Fruit fly (Drosophila melanogaster) whole organism, prepupa: ENCODE measurements around the gene Pdh.

ENCODE experiments used
- Blimp-1 ChIP-seq: fragments of 200-800 bp; sonication (Bioruptor generic); optimal IDR thresholded peaks from 3 replicates; lab custom pipeline; 2017; ENCODE audit warnings: missing biosample characterization, missing genetic modification characterization, mild to moderate bottlenecking, moderate library complexity, missing genetic modification reagents
- CG10631 ChIP-seq: fragments of 200-800 bp; sonication (Bioruptor generic); optimal IDR thresholded peaks from 2 replicates; lab custom pipeline; 2016; ENCODE audit warnings: missing biosample characterization, missing genetic modification characterization
- CG10669 ChIP-seq: fragments of 200-800 bp; sonication (Bioruptor generic); optimal IDR thresholded peaks from 3 replicates; lab custom pipeline; 2018; ENCODE audit warnings: missing biosample characterization, mild to moderate bottlenecking, missing genetic modification characterization, moderate library complexity
- CG11294 ChIP-seq: fragments of 200-800 bp; sonication (Bioruptor generic); IDR thresholded peaks from 2 replicates; pipeline ENCODE4 v1.3.6; 2022; ENCODE audit warnings: missing biosample characterization, missing genetic modification characterization
- CG11762 ChIP-seq: fragments of 200-800 bp; sonication (Bioruptor generic); optimal IDR thresholded peaks from 3 replicates; lab custom pipeline; 2016; ENCODE audit warnings: missing biosample characterization, missing genetic modification characterization; ENCODE audit not compliant: insufficient read depth
- CG11902 ChIP-seq: fragments of 200-800 bp; sonication (Bioruptor generic); optimal IDR thresholded peaks from 3 replicates; lab custom pipeline; 2016; ENCODE audit warnings: missing biosample characterization, missing genetic modification characterization
- CG15336 ChIP-seq: fragments of 200-800 bp; sonication (Bioruptor generic); IDR thresholded peaks from 2 replicates; pipeline ENCODE4 v1.3.6; 2022; ENCODE audit warnings: missing biosample characterization, missing genetic modification characterization
- CG1621 ChIP-seq: fragments of 200-800 bp; sonication (Bioruptor generic); optimal IDR thresholded peaks from 3 replicates; lab custom pipeline; 2018; ENCODE audit warnings: missing biosample characterization, mild to moderate bottlenecking, missing genetic modification characterization
- CG16779 ChIP-seq: fragments of 200-800 bp; sonication (Bioruptor generic); optimal IDR thresholded peaks from 3 replicates; lab custom pipeline; 2017; ENCODE audit warnings: missing biosample characterization, mild to moderate bottlenecking, missing genetic modification characterization
- CG31627 ChIP-seq: fragments of 200-800 bp; sonication (Bioruptor generic); optimal IDR thresholded peaks from 3 replicates; lab custom pipeline; 2016; ENCODE audit warnings: missing biosample characterization, missing genetic modification characterization
- CG32006 ChIP-seq: fragments of 200-800 bp; sonication (Bioruptor generic); optimal IDR thresholded peaks from 3 replicates; lab custom pipeline; 2017; ENCODE audit warnings: missing biosample characterization, mild to moderate bottlenecking, missing genetic modification characterization
- CG34406 ChIP-seq: fragments of 200-800 bp; sonication (Bioruptor generic); optimal IDR thresholded peaks from 3 replicates; lab custom pipeline; 2016; ENCODE audit warnings: missing biosample characterization, missing genetic modification characterization
- CG3919 ChIP-seq: fragments of 200-800 bp; sonication (Bioruptor generic); optimal IDR thresholded peaks from 3 replicates; lab custom pipeline; 2016; ENCODE audit warnings: missing biosample characterization, missing genetic modification characterization
- CG6163 ChIP-seq: fragments of 200-800 bp; sonication (Bioruptor generic); IDR thresholded peaks from 3 replicates; pipeline ENCODE4 v1.3.6; 2022; ENCODE audit warnings: missing biosample characterization, missing genetic modification characterization
- CG6276 ChIP-seq: fragments of 200-800 bp; sonication (Bioruptor generic); optimal IDR thresholded peaks from 2 replicates; lab custom pipeline; 2017; ENCODE audit warnings: missing biosample characterization, mild to moderate bottlenecking, missing genetic modification characterization
- CG6792 ChIP-seq: fragments of 200-800 bp; sonication (Bioruptor generic); optimal IDR thresholded peaks from 3 replicates; lab custom pipeline; 2016; ENCODE audit warnings: missing biosample characterization, missing genetic modification characterization
- CG6808 ChIP-seq: fragments of 200-800 bp; sonication (Bioruptor generic); optimal IDR thresholded peaks from 3 replicates; lab custom pipeline; 2017; ENCODE audit warnings: missing biosample characterization, missing genetic modification characterization, mild to moderate bottlenecking, moderate library complexity, missing genetic modification reagents
- CG6854 ChIP-seq: fragments of 200-800 bp; sonication (Bioruptor generic); optimal IDR thresholded peaks from 2 replicates; lab custom pipeline; 2017; ENCODE audit warnings: missing biosample characterization, mild to moderate bottlenecking, missing genetic modification characterization
- CG7368 ChIP-seq: fragments of 200-800 bp; sonication (Bioruptor generic); optimal IDR thresholded peaks from 3 replicates; lab custom pipeline; 2016; ENCODE audit warnings: missing biosample characterization, missing genetic modification characterization
- CG8119 ChIP-seq: fragments of 200-800 bp; sonication (Bioruptor generic); IDR thresholded peaks from 3 replicates; pipeline ENCODE4 v1.3.6; 2022; ENCODE audit warnings: missing biosample characterization, missing genetic modification characterization
- CG8319 ChIP-seq: fragments of 200-800 bp; sonication (Bioruptor generic); optimal IDR thresholded peaks from 3 replicates; lab custom pipeline; 2016; ENCODE audit warnings: missing biosample characterization, missing genetic modification characterization
- Eip78C ChIP-seq: fragments of 200-800 bp; sonication (Bioruptor generic); peaks from one replicate; lab custom pipeline; 2016; ENCODE audit warnings: missing biosample characterization, missing genetic modification characterization
- Eip93F ChIP-seq: fragments of 200-800 bp; sonication (Bioruptor generic); optimal IDR thresholded peaks from 2 replicates; lab custom pipeline; 2016; ENCODE audit warnings: missing biosample characterization, mild to moderate bottlenecking, missing genetic modification characterization
- Ets96B ChIP-seq: fragments of 200-800 bp; optimal IDR thresholded peaks from 2 replicates; lab custom pipeline; 2019; ENCODE audit warnings: missing biosample characterization, mild to moderate bottlenecking, missing genetic modification characterization, moderate library complexity
- Hr39 ChIP-seq: fragments of 200-800 bp; sonication (Bioruptor generic); optimal IDR thresholded peaks from 2 replicates; lab custom pipeline; 2016; ENCODE audit warnings: missing biosample characterization, missing genetic modification characterization
- Lpt ChIP-seq: fragments of 200-800 bp; sonication (Bioruptor generic); optimal IDR thresholded peaks from 3 replicates; lab custom pipeline; 2016; ENCODE audit warnings: missing biosample characterization, missing genetic modification characterization
- Met ChIP-seq: fragments of 200-800 bp; sonication (Bioruptor generic); optimal IDR thresholded peaks from 3 replicates; lab custom pipeline; 2016; ENCODE audit warnings: missing biosample characterization, missing genetic modification characterization
- OdsH ChIP-seq: fragments of 200-800 bp; sonication (Bioruptor generic); optimal IDR thresholded peaks from 3 replicates; lab custom pipeline; 2016; ENCODE audit warnings: missing biosample characterization, missing genetic modification characterization
- Sox102F ChIP-seq: fragments of 200-800 bp; sonication (Bioruptor generic); optimal IDR thresholded peaks from 2 replicates; lab custom pipeline; 2016; ENCODE audit warnings: missing biosample characterization, mild to moderate bottlenecking, missing genetic modification characterization
- Sox14 ChIP-seq: fragments of 200-800 bp; sonication (Bioruptor generic); optimal IDR thresholded peaks from 3 replicates; lab custom pipeline; 2016; ENCODE audit warnings: missing biosample characterization, missing genetic modification characterization
- Sox15 ChIP-seq: fragments of 200-800 bp; sonication (Bioruptor generic); optimal IDR thresholded peaks from 3 replicates; lab custom pipeline; 2016; ENCODE audit warnings: missing biosample characterization, missing genetic modification characterization
- achi ChIP-seq: fragments of 200-800 bp; sonication (Bioruptor generic); optimal IDR thresholded peaks from 3 replicates; lab custom pipeline; 2016; ENCODE audit warnings: missing biosample characterization, missing genetic modification characterization
- acj6 ChIP-seq: fragments of 200-800 bp; sonication (Bioruptor generic); optimal IDR thresholded peaks from 3 replicates; lab custom pipeline; 2016; ENCODE audit warnings: missing biosample characterization, missing genetic modification characterization
- dsx ChIP-seq: fragments of 200-800 bp; optimal IDR thresholded peaks from 3 replicates; lab custom pipeline; 2019; ENCODE audit warnings: missing biosample characterization, mild to moderate bottlenecking, missing genetic modification characterization, moderate library complexity; ENCODE audit not compliant: poor library complexity, severe bottlenecking
- eg ChIP-seq: fragments of 200-800 bp; sonication (Bioruptor generic); IDR thresholded peaks from 3 replicates; pipeline ENCODE4 v1.3.6; 2022; ENCODE audit warnings: missing biosample characterization, missing genetic modification characterization
- esn ChIP-seq: fragments of 200-800 bp; sonication (Bioruptor generic); optimal IDR thresholded peaks from 2 replicates; lab custom pipeline; 2016; ENCODE audit warnings: missing biosample characterization, mild to moderate bottlenecking, missing genetic modification characterization, moderate library complexity
- fd85E ChIP-seq: fragments of 200-800 bp; sonication (Bioruptor generic); optimal IDR thresholded peaks from 3 replicates; lab custom pipeline; 2016; ENCODE audit warnings: missing biosample characterization, missing genetic modification characterization
- fkh ChIP-seq: fragments of 200-800 bp; sonication (Bioruptor generic); optimal IDR thresholded peaks from 3 replicates; lab custom pipeline; 2017; ENCODE audit warnings: missing biosample characterization, mild to moderate bottlenecking, missing genetic modification characterization, moderate library complexity
- net ChIP-seq: fragments of 200-800 bp; sonication (Bioruptor generic); optimal IDR thresholded peaks from 3 replicates; lab custom pipeline; 2016; ENCODE audit warnings: missing biosample characterization, missing genetic modification characterization
- pdm3 ChIP-seq: fragments of 200-800 bp; sonication (Bioruptor generic); optimal IDR thresholded peaks from 3 replicates; lab custom pipeline; 2016; ENCODE audit warnings: missing biosample characterization, missing genetic modification characterization
- salr ChIP-seq, 2 experiments: fragments of 200-800 bp; sonication (Bioruptor generic); optimal IDR thresholded peaks; 3 replicates each; lab custom pipeline; 2016 to 2018; ENCODE audit warnings: missing biosample characterization in 2 of 2, missing genetic modification characterization in 2 of 2, mild to moderate bottlenecking in 1 of 2
- spab ChIP-seq: fragments of 200-800 bp; sonication (Bioruptor generic); optimal IDR thresholded peaks from 2 replicates; lab custom pipeline; 2017; ENCODE audit warnings: missing biosample characterization, mild to moderate bottlenecking, missing genetic modification characterization, missing genetic modification reagents
- ss ChIP-seq, 2 experiments: fragments of 200-800 bp; sonication (Bioruptor generic); optimal IDR thresholded peaks; 2 replicates in 1 of 2; 3 replicates in 1 of 2; lab custom pipeline; 2017 to 2018; ENCODE audit warnings: mild to moderate bottlenecking in 2 of 2, missing biosample characterization in 2 of 2, missing genetic modification characterization in 2 of 2, moderate library complexity in 1 of 2
- svp ChIP-seq: fragments of 200-800 bp; sonication (Bioruptor generic); peaks from one replicate; lab custom pipeline; 2016; ENCODE audit warnings: missing biosample characterization, missing genetic modification characterization

The Pdh gene

DNA sequence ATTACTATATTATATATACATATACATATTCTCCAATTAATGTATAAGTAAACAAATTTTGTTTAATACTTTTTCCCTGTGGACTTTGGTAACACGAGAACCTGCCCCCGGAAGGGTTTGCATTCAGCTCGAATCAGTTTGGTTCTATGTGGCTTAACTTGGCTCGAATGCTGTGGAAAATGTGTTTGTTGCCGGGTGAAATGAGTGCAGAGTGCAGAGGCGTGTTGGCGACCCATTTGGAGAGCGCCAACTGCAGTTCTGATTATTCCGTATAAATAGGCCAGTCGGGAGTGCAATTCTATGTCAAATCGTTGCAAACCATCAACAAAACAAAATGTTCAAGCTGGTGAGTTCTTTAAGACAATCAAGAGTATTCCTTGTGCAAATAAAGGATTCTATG lies 36.4 kb downstream of the Pdh start, which contains the start of gene Nplp3:
Gene Nplp3 (plus strand): TSS at position 301 of the 400 bp plus-strand sequence.
- TF ChIP-seq Met (GFP tag; lab: Kevin White, UChicago) (no peak), CG11762 (GFP tag; lab: Kevin White, UChicago) (no peak), salr (GFP tag; optimal IDR thresholded peaks at IDR 0.05; lab: Kevin White, UChicago) (no peak)

- TF ChIP-seq CG10669 (GFP tag; lab: Kevin White, UChicago) = no peak
- no peak for TF ChIP-seq CG6854
- no peak for TF ChIP-seq CG34406 (GFP tag; lab: Kevin White, UChicago)
- no peak for TF ChIP-seq CG6276 (GFP tag; lab: Kevin White, UChicago)
- no peak for TF ChIP-seq Eip93F (GFP tag; lab: Kevin White, UChicago)
- no peak for TF ChIP-seq CG31627
- TF ChIP-seq esn (GFP tag; lab: Kevin White, UChicago) = no peak
- peak; percentile 12 for TF ChIP-seq svp (GFP tag; lab: Kevin White, UChicago)
- no peak for TF ChIP-seq CG11902 (GFP tag; lab: Kevin White, UChicago)
- TF ChIP-seq CG8319 (GFP tag; lab: Kevin White, UChicago) = no peak
- no peak for TF ChIP-seq CG10631 (GFP tag; lab: Kevin White, UChicago)
- TF ChIP-seq CG7368 (GFP tag; lab: Kevin White, UChicago) = no peak
- no peak for TF ChIP-seq Blimp-1 (GFP tag; lab: Kevin White, UChicago)
- no peak for TF ChIP-seq OdsH (GFP tag; lab: Kevin White, UChicago)
- TF ChIP-seq CG11294 (GFP tag; lab: Robert Waterston, UW) = no peak
- TF ChIP-seq achi (GFP tag; lab: Kevin White, UChicago) = peak; percentile 8
- TF ChIP-seq CG6792 (GFP tag; lab: Kevin White, UChicago) = no peak
Measured at dm6 chr3L:16313985-16314384, 40.1 kb downstream of the Pdh start, which contains the start of gene CG13062. Gene CG13062, plus strand, starts transcription at chr3L:16314285.

dm6 chr3L:16309972-16310371 lies 44.1 kb downstream of the Pdh start:
- no peak for TF ChIP-seq ss (GFP tag; optimal IDR thresholded peaks at IDR 0.05; lab: Kevin White, UChicago)
- peak; percentile 38 for TF ChIP-seq Sox14 (GFP tag; lab: Kevin White, UChicago)
- peak; percentile 56 for TF ChIP-seq Lpt
- TF ChIP-seq net = peak; percentile 29
- TF ChIP-seq CG11294 (GFP tag; lab: Robert Waterston, UW) = peak; percentile 52
- TF ChIP-seq CG6276 (GFP tag; lab: Kevin White, UChicago) = peak; percentile 69
- TF ChIP-seq esn (GFP tag; lab: Kevin White, UChicago) = no peak
- TF ChIP-seq OdsH (GFP tag; lab: Kevin White, UChicago) = peak; percentile 51
- TF ChIP-seq Ets96B (tag; lab: Kevin White, UChicago) = no peak
- peak; percentile 34 for TF ChIP-seq achi (GFP tag; lab: Kevin White, UChicago)
- no peak for TF ChIP-seq CG34406 (GFP tag; lab: Kevin White, UChicago)
- TF ChIP-seq spab = no peak
- peak; percentile 50 for TF ChIP-seq CG6792 (GFP tag; lab: Kevin White, UChicago)
- TF ChIP-seq CG10631 (GFP tag; lab: Kevin White, UChicago) = peak; percentile 59
- TF ChIP-seq CG8119 = peak; percentile 66
- TF ChIP-seq Blimp-1 (GFP tag; lab: Kevin White, UChicago) = no peak
- peak; percentile 10 for TF ChIP-seq Hr39 (GFP tag; lab: Kevin White, UChicago)
- TF ChIP-seq acj6 (GFP tag; lab: Kevin White, UChicago) = peak; percentile 21
- no peak for TF ChIP-seq CG6808
- peak; percentile 74 for TF ChIP-seq Eip78C
- TF ChIP-seq svp (GFP tag; lab: Kevin White, UChicago) = no peak
- TF ChIP-seq CG11902 (GFP tag; lab: Kevin White, UChicago) = no peak
- no peak for TF ChIP-seq CG1621 (tag; lab: Kevin White, UChicago)
- TF ChIP-seq CG6163 = peak; percentile 72; the same call in 2 of the 3 replicates
- no peak for TF ChIP-seq fkh (GFP tag; lab: Kevin White, UChicago)
- peak; percentile 8 for TF ChIP-seq CG11762 (GFP tag; lab: Kevin White, UChicago)
- peak; percentile 82 for TF ChIP-seq CG15336 (GFP tag; lab: Robert Waterston, UW)
- peak; percentile 52 for TF ChIP-seq CG3919 (GFP tag; lab: Kevin White, UChicago)
- TF ChIP-seq Sox15 (GFP tag; lab: Kevin White, UChicago) = no peak
- TF ChIP-seq Met (GFP tag; lab: Kevin White, UChicago) = no peak
- TF ChIP-seq CG31627 = no peak
- TF ChIP-seq Sox102F (GFP tag; lab: Kevin White, UChicago) = no peak
- peak; percentile 36 for TF ChIP-seq pdm3 (GFP tag; lab: Kevin White, UChicago)
- TF ChIP-seq eg = peak; percentile 86
- peak; percentile 37 for TF ChIP-seq CG16779 (tag; lab: Kevin White, UChicago)
- TF ChIP-seq CG32006 (GFP tag; lab: Kevin White, UChicago) = peak; percentile 80
- no peak for TF ChIP-seq dsx (GFP tag; lab: Kevin White, UChicago)
- no peak for TF ChIP-seq fd85E (GFP tag; lab: Kevin White, UChicago)
- no peak for TF ChIP-seq Eip93F (GFP tag; lab: Kevin White, UChicago)
